Worm (Caenorhabditis elegans): ENCODE measurements around the gene qns-1.

DNA sequence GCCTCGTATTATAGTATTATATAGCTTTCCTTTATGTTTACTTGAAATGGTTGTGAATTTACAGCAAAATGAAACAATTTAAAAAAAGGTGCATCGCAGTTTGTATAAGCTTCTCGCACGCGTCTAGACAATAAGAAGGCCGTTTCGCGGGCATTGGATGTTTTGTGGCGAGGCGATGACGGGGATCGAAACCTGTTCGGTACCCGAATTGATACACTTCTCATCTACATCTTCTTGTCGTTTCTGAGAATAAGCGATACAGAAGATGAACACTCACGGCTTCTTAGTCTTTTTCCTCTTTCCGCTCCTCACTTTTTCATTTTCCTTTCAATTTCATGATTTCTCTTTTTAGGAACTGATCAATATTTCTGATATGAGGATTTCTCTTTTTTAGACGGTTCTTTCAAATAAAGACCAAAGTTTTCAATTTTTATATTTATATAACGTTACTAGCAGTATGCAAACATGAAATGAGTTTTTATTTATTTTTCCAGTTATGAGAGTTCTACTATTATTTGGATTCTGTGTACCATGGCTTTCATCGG, 26.6 kb upstream of the qns-1 start, which contains the start of gene F01G10.10:
- TF ChIP-seq him-1 (tag; optimal IDR thresholded peaks at IDR 0.05) (no peak), W03F9.2 (tag; optimal IDR thresholded peaks at IDR 0.05) (no peak)
